Worm (Caenorhabditis elegans) whole organism, late embryonic: ENCODE data around the gene B0361.9.

ENCODE experiments used
- ama-1 ChIP-seq: fragments of 150-350 bp; optimal IDR thresholded peaks from 2 replicates; lab custom pipeline; 2014
- dve-1 ChIP-seq: sonication (generic microtip); optimal IDR thresholded peaks from 2 replicates; lab custom pipeline; 2017; ENCODE audit warnings: antibody characterized with exemption, mild to moderate bottlenecking, missing genetic modification characterization, missing compliant biosample characterization
- fkh-10 ChIP-seq: fragments of 150-350 bp; optimal IDR thresholded peaks from 2 replicates; lab custom pipeline; 2014; ENCODE audit warnings: missing biosample characterization, missing genetic modification reagents, missing genetic modification characterization
- madf-2 ChIP-seq: sonication (generic microtip); optimal IDR thresholded peaks from 2 replicates; lab custom pipeline; 2017; ENCODE audit warnings: missing genetic modification characterization, missing compliant biosample characterization
- pha-4 ChIP-seq: fragments of 150-350 bp; optimal IDR thresholded peaks from 2 replicates; lab custom pipeline; 2018; ENCODE audit warnings: missing biosample characterization, missing genetic modification reagents, missing genetic modification characterization
- pqm-1 ChIP-seq: sonication (generic microtip); optimal IDR thresholded peaks from 2 replicates; lab custom pipeline; 2016; ENCODE audit warnings: missing genetic modification characterization, missing compliant biosample characterization
- sox-4 ChIP-seq: sonication (generic microtip); optimal IDR thresholded peaks from 2 replicates; lab custom pipeline; 2017; ENCODE audit warnings: mild to moderate bottlenecking, missing genetic modification characterization, inconsistent platforms, missing compliant biosample characterization

DNA sequence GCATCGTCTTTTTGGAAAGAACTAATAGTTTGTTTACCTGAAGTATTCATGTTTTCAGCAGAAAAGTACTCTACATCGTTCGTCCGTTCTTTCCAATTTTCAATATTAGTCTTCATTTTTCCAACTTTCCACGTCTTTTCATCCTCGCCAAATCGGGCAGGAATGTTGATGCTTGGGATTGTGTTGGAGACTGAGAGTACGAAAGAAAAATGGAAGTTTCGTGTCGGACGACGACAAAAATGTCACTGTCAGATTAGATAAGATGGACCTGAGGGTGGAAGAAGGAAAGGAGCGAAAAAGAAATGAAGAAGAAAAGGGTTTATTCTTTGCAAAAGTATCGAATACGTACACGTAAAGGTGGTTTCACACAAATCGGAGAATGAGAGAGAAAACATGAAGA is 1.4 kb downstream of the B0361.9 start:
- no peak for TF ChIP-seq dve-1 (tag; lab: Kevin White, UChicago)
- no peak for TF ChIP-seq sox-4 (tag; lab: Kevin White, UChicago)
- TF ChIP-seq madf-2, result no peak
- TF ChIP-seq pha-4 (tag; lab: Kevin White, UChicago), result no peak
- no peak for TF ChIP-seq ama-1
- no peak for TF ChIP-seq fkh-10
- TF ChIP-seq pqm-1, result no peak
